Fruit fly (Drosophila melanogaster) whole organism, prepupa: ENCODE measurements around the gene Cdk8.

Experiments used
- CG1621 ChIP-seq: fragments of 200-800 bp; sonication (Bioruptor generic); optimal IDR thresholded peaks from 3 replicates; lab custom pipeline; 2018; ENCODE audit warnings: missing biosample characterization, mild to moderate bottlenecking, missing genetic modification characterization
- CG6808 ChIP-seq: fragments of 200-800 bp; sonication (Bioruptor generic); optimal IDR thresholded peaks from 3 replicates; lab custom pipeline; 2017; ENCODE audit warnings: missing biosample characterization, missing genetic modification characterization, mild to moderate bottlenecking, moderate library complexity, missing genetic modification reagents
- CG9139 ChIP-seq: fragments of 200-800 bp; sonication (Bioruptor generic); optimal IDR thresholded peaks from 3 replicates; lab custom pipeline; 2017; ENCODE audit warnings: missing biosample characterization, mild to moderate bottlenecking, missing genetic modification characterization
- Hr39 ChIP-seq: fragments of 200-800 bp; sonication (Bioruptor generic); optimal IDR thresholded peaks from 2 replicates; lab custom pipeline; 2016; ENCODE audit warnings: missing biosample characterization, missing genetic modification characterization
- achi ChIP-seq: fragments of 200-800 bp; sonication (Bioruptor generic); optimal IDR thresholded peaks from 3 replicates; lab custom pipeline; 2016; ENCODE audit warnings: missing biosample characterization, missing genetic modification characterization
- eg ChIP-seq: fragments of 200-800 bp; sonication (Bioruptor generic); IDR thresholded peaks from 3 replicates; pipeline ENCODE4 v1.3.6; 2022; ENCODE audit warnings: missing biosample characterization, missing genetic modification characterization
- salr ChIP-seq, 2 experiments: fragments of 200-800 bp; sonication (Bioruptor generic); optimal IDR thresholded peaks; 3 replicates each; lab custom pipeline; 2016 to 2018; ENCODE audit warnings: missing biosample characterization in 2 of 2, missing genetic modification characterization in 2 of 2, mild to moderate bottlenecking in 1 of 2

dm6 chr3L:9855784-9856426 lies 17.4 kb upstream of the Cdk8 start:
- peak; percentile 84 for TF ChIP-seq CG9139 (GFP tag; lab: Kevin White, UChicago)
- TF ChIP-seq Hr39 (GFP tag; lab: Kevin White, UChicago) = peak; percentile 96
- peak; percentile 77 to 90 for TF ChIP-seq salr (GFP tag; optimal IDR thresholded peaks at IDR 0.05; lab: Kevin White, UChicago)
- TF ChIP-seq CG6808 (GFP tag; lab: Kevin White, UChicago) = peak; percentile 95
- peak; percentile 97 for TF ChIP-seq eg (GFP tag; lab: Robert Waterston, UW)
- peak; percentile 92 for TF ChIP-seq achi (GFP tag; lab: Kevin White, UChicago)
- peak; percentile 88 for TF ChIP-seq CG1621 (tag; lab: Kevin White, UChicago)
